Worm (Caenorhabditis elegans): Measurements from ENCODE around the gene wrt-3.

The wrt-3 gene

ce11 chrIV:9513360-9513777 lies 36.1 kb upstream of the wrt-3 start:
- TF ChIP-seq ztf-23 (GFP tag; IDR thresholded peaks at IDR 0.05): no peak
- TF ChIP-seq ref-1 (GFP tag; conservative IDR thresholded peaks at IDR 0.05): no peak
- TF ChIP-seq klf-2 (GFP tag; conservative IDR thresholded peaks at IDR 0.05): no peak
- no peak for TF ChIP-seq T22C8.4 (GFP tag; IDR thresholded peaks at IDR 0.05)
- no peak for TF ChIP-seq med-1 (GFP tag; optimal IDR thresholded peaks at IDR 0.05; ENCODE audit: insufficient read depth)

- TF ChIP-seq klf-2 (GFP tag; conservative IDR thresholded peaks at IDR 0.05) (no peak), T22C8.4 (GFP tag; IDR thresholded peaks at IDR 0.05) (no peak), med-1 (GFP tag; optimal IDR thresholded peaks at IDR 0.05; ENCODE audit: insufficient read depth) (no peak), tab-1 (GFP tag; IDR thresholded peaks at IDR 0.05) (no peak), ztf-29 (GFP tag; IDR thresholded peaks at IDR 0.05) (no peak)
Observed at ce11 chrIV:9512836-9513235, 35.6 kb upstream of the wrt-3 start, which contains the start of gene C33A12.3. TSS of gene C33A12.3 (minus strand) at chrIV:9513002.

ce11 chrIV:9511640-9512039 lies 34.4 kb upstream of the wrt-3 start:
- TF ChIP-seq ref-1 (GFP tag; conservative IDR thresholded peaks at IDR 0.05) (no peak), ztf-23 (GFP tag; IDR thresholded peaks at IDR 0.05) (no peak), cog-1 (tag; optimal IDR thresholded peaks at IDR 0.05) (no peak), ztf-29 (GFP tag; IDR thresholded peaks at IDR 0.05) (no peak), flt-1 (GFP tag; IDR thresholded peaks at IDR 0.05) (no peak), T22C8.4 (GFP tag; IDR thresholded peaks at IDR 0.05) (no peak), med-1 (GFP tag; optimal IDR thresholded peaks at IDR 0.05; ENCODE audit: insufficient read depth) (no peak), tab-1 (GFP tag; IDR thresholded peaks at IDR 0.05) (no peak), klf-2 (GFP tag; conservative IDR thresholded peaks at IDR 0.05) (no peak)

ce11 chrIV:9511221-9511638 lies 34.0 kb upstream of the wrt-3 start:
- TF ChIP-seq klf-2 (GFP tag; conservative IDR thresholded peaks at IDR 0.05) (no peak), tab-1 (GFP tag; IDR thresholded peaks at IDR 0.05) (no peak)

- TF ChIP-seq tab-1 (GFP tag; IDR thresholded peaks at IDR 0.05) (no peak), cog-1 (tag; optimal IDR thresholded peaks at IDR 0.05) (no peak), flt-1 (GFP tag; IDR thresholded peaks at IDR 0.05) (no peak), klf-2 (GFP tag; conservative IDR thresholded peaks at IDR 0.05) (no peak), ztf-29 (GFP tag; IDR thresholded peaks at IDR 0.05) (no peak), ref-1 (GFP tag; conservative IDR thresholded peaks at IDR 0.05) (no peak), med-1 (GFP tag; optimal IDR thresholded peaks at IDR 0.05; ENCODE audit: insufficient read depth) (no peak), ztf-23 (GFP tag; IDR thresholded peaks at IDR 0.05) (no peak), T22C8.4 (GFP tag; IDR thresholded peaks at IDR 0.05) (no peak)
Observed at ce11 chrIV:9510439-9510838, 33.2 kb upstream of the wrt-3 start, which contains the start of gene C33A12.4. TSS of gene C33A12.4 (minus strand) at chrIV:9510569.

- TF ChIP-seq ztf-23 (GFP tag; IDR thresholded peaks at IDR 0.05) (no peak), cog-1 (tag; optimal IDR thresholded peaks at IDR 0.05) (no peak), med-1 (GFP tag; optimal IDR thresholded peaks at IDR 0.05; ENCODE audit: insufficient read depth) (no peak), T22C8.4 (GFP tag; IDR thresholded peaks at IDR 0.05) (no peak), klf-2 (GFP tag; conservative IDR thresholded peaks at IDR 0.05) (no peak)
Observed at ce11 chrIV:9508612-9509011, 31.4 kb upstream of the wrt-3 start, which contains the start of gene ethe-1. TSS of gene ethe-1 (minus strand) at chrIV:9508761.

ce11 chrIV:9506251-9506650 lies 29.0 kb upstream of the wrt-3 start, which contains the start of gene ttr-9:
TSS of gene ttr-9 (minus strand) at chrIV:9506351.
- TF ChIP-seq flt-1 (GFP tag; IDR thresholded peaks at IDR 0.05) (no peak), ztf-29 (GFP tag; IDR thresholded peaks at IDR 0.05) (no peak), med-1 (GFP tag; optimal IDR thresholded peaks at IDR 0.05; ENCODE audit: insufficient read depth) (no peak), ztf-23 (GFP tag; IDR thresholded peaks at IDR 0.05) (no peak), cog-1 (tag; optimal IDR thresholded peaks at IDR 0.05) (no peak), ref-1 (GFP tag; conservative IDR thresholded peaks at IDR 0.05) (no peak), klf-2 (GFP tag; conservative IDR thresholded peaks at IDR 0.05) (no peak), T22C8.4 (GFP tag; IDR thresholded peaks at IDR 0.05) (no peak), tab-1 (GFP tag; IDR thresholded peaks at IDR 0.05) (no peak)

- TF ChIP-seq ztf-29 (GFP tag; IDR thresholded peaks at IDR 0.05): no peak
- TF ChIP-seq ztf-23 (GFP tag; IDR thresholded peaks at IDR 0.05): no peak
- TF ChIP-seq T22C8.4 (GFP tag; IDR thresholded peaks at IDR 0.05): no peak
- no peak for TF ChIP-seq med-1 (GFP tag; optimal IDR thresholded peaks at IDR 0.05; ENCODE audit: insufficient read depth)
- no peak for TF ChIP-seq tab-1 (GFP tag; IDR thresholded peaks at IDR 0.05)
Observed at ce11 chrIV:9500100-9500499, 22.8 kb upstream of the wrt-3 start, which contains the start of gene ugt-21. TSS of gene ugt-21 (plus strand) at chrIV:9500311.

ce11 chrIV:9499636-9500035 lies 22.4 kb upstream of the wrt-3 start:
- no peak for TF ChIP-seq flt-1 (GFP tag; IDR thresholded peaks at IDR 0.05)
- TF ChIP-seq ref-1 (GFP tag; conservative IDR thresholded peaks at IDR 0.05): no peak
- TF ChIP-seq tab-1 (GFP tag; IDR thresholded peaks at IDR 0.05): no peak
- TF ChIP-seq klf-2 (GFP tag; conservative IDR thresholded peaks at IDR 0.05): no peak
- no peak for TF ChIP-seq ztf-23 (GFP tag; IDR thresholded peaks at IDR 0.05)
- no peak for TF ChIP-seq ztf-29 (GFP tag; IDR thresholded peaks at IDR 0.05)
- TF ChIP-seq med-1 (GFP tag; optimal IDR thresholded peaks at IDR 0.05; ENCODE audit: insufficient read depth): no peak
- no peak for TF ChIP-seq cog-1 (tag; optimal IDR thresholded peaks at IDR 0.05)
- no peak for TF ChIP-seq T22C8.4 (GFP tag; IDR thresholded peaks at IDR 0.05)

- no peak for TF ChIP-seq cog-1 (tag; optimal IDR thresholded peaks at IDR 0.05)
- no peak for TF ChIP-seq med-1 (GFP tag; optimal IDR thresholded peaks at IDR 0.05; ENCODE audit: insufficient read depth)
- no peak for TF ChIP-seq flt-1 (GFP tag; IDR thresholded peaks at IDR 0.05)
- TF ChIP-seq ztf-29 (GFP tag; IDR thresholded peaks at IDR 0.05): no peak
- TF ChIP-seq T22C8.4 (GFP tag; IDR thresholded peaks at IDR 0.05): no peak
Observed at ce11 chrIV:9498088-9498487, 20.8 kb upstream of the wrt-3 start, which contains the start of gene sru-4. TSS of gene sru-4 (plus strand) at chrIV:9498388.

- no peak for TF ChIP-seq med-1 (GFP tag; optimal IDR thresholded peaks at IDR 0.05; ENCODE audit: insufficient read depth)
- no peak for TF ChIP-seq klf-2 (GFP tag; conservative IDR thresholded peaks at IDR 0.05)
- no peak for TF ChIP-seq flt-1 (GFP tag; IDR thresholded peaks at IDR 0.05)
- no peak for TF ChIP-seq ref-1 (GFP tag; conservative IDR thresholded peaks at IDR 0.05)
- TF ChIP-seq cog-1 (tag; optimal IDR thresholded peaks at IDR 0.05): no peak
- no peak for TF ChIP-seq tab-1 (GFP tag; IDR thresholded peaks at IDR 0.05)
- no peak for TF ChIP-seq ztf-29 (GFP tag; IDR thresholded peaks at IDR 0.05)
Observed at ce11 chrIV:9496306-9496705, 19.1 kb upstream of the wrt-3 start, which contains the start of gene sru-3. TSS of gene sru-3 (plus strand) at chrIV:9496606.
